Worm (Caenorhabditis elegans) whole organism, L3 larva: Measurements from ENCODE around the gene F13A7.7.

Source experiments
- R02D3.7 ChIP-seq: fragments of 150-350 bp; optimal IDR thresholded peaks from 2 replicates; lab custom pipeline; 2014; ENCODE audit warnings: missing biosample characterization, missing genetic modification characterization
- ama-1 ChIP-seq: fragments of 150-350 bp; optimal IDR thresholded peaks from 2 replicates; lab custom pipeline; 2018
- ceh-28 ChIP-seq: fragments of 150-350 bp; optimal IDR thresholded peaks from 2 replicates; lab custom pipeline; 2014; ENCODE audit warnings: missing biosample characterization, missing genetic modification reagents, missing genetic modification characterization
- elt-3 ChIP-seq, 3 experiments: fragments of 150-350 bp in 1 of 3; sonication (generic microtip) in 2 of 3; optimal IDR thresholded peaks; 2 replicates in 2 of 3; 4 replicates in 1 of 3; lab custom pipeline; 2014 to 2017; ENCODE audit warnings: missing biosample characterization in 3 of 3, missing genetic modification characterization in 3 of 3
- lin-39 ChIP-seq: fragments of 150-350 bp; optimal IDR thresholded peaks from 2 replicates; lab custom pipeline; 2018; ENCODE audit warnings: missing biosample characterization, missing genetic modification reagents, missing genetic modification characterization
- mdl-1 ChIP-seq: fragments of 150-350 bp; optimal IDR thresholded peaks from 2 replicates; lab custom pipeline; 2014; ENCODE audit warnings: missing biosample characterization, missing genetic modification characterization
- nfya-1 ChIP-seq: sonication (generic microtip); optimal IDR thresholded peaks from 2 replicates; lab custom pipeline; 2017; ENCODE audit warnings: missing genetic modification characterization, mild to moderate bottlenecking, missing compliant biosample characterization, antibody characterized with exemption, moderate library complexity; ENCODE audit not compliant: insufficient read depth
- nhr-11 ChIP-seq: fragments of 150-350 bp; optimal IDR thresholded peaks from 2 replicates; lab custom pipeline; 2014; ENCODE audit warnings: missing biosample characterization, missing genetic modification characterization
- nhr-25 ChIP-seq: sonication (generic microtip); optimal IDR thresholded peaks from 2 replicates; lab custom pipeline; 2017; ENCODE audit warnings: missing biosample characterization, missing genetic modification characterization
- nhr-28 ChIP-seq: fragments of 150-350 bp; optimal IDR thresholded peaks from 2 replicates; lab custom pipeline; 2014; ENCODE audit warnings: missing biosample characterization, missing genetic modification characterization
- pha-4 ChIP-seq: fragments of 150-350 bp; optimal IDR thresholded peaks from 2 replicates; lab custom pipeline; 2014; ENCODE audit warnings: missing biosample characterization, missing genetic modification reagents, missing genetic modification characterization
- pqm-1 ChIP-seq: fragments of 150-350 bp; optimal IDR thresholded peaks from 2 replicates; lab custom pipeline; 2017; ENCODE audit warnings: missing biosample characterization, missing genetic modification characterization, inconsistent platforms
- snpc-4 ChIP-seq: fragments of 150-350 bp; optimal IDR thresholded peaks from 2 replicates; lab custom pipeline; 2014; ENCODE audit warnings: missing biosample characterization, missing genetic modification characterization
- unc-39 ChIP-seq: sonication (generic microtip); optimal IDR thresholded peaks from 4 replicates; lab custom pipeline; 2017; ENCODE audit warnings: missing biosample characterization, missing genetic modification characterization

ce11 chrV:16355941-16356340, 27.7 kb downstream of the F13A7.7 start:
- TF ChIP-seq pqm-1 (tag; lab: Kevin White, UChicago) (peak; percentile 91), nhr-11 (no peak), R02D3.7 (tag; lab: Kevin White, UChicago) (peak; percentile 72), elt-3 (tag; optimal IDR thresholded peaks at IDR 0.05; lab: Kevin White, UChicago) (no peak), snpc-4 (tag; lab: Kevin White, UChicago) (peak; percentile 52), lin-39 (peak; percentile 92), nhr-28 (no peak), pha-4 (tag; lab: Kevin White, UChicago) (peak; percentile 81), nhr-25 (tag; lab: Kevin White, UChicago) (peak; percentile 64), unc-39 (tag; lab: Kevin White, UChicago) (no peak), ceh-28 (tag; lab: Kevin White, UChicago) (peak; percentile 84), ama-1 (lab: Kevin White, UChicago) (peak; percentile 34), mdl-1 (peak; percentile 58), nfya-1 (peak; percentile 96)
